Fruit fly (Drosophila melanogaster) whole organism, prepupa: ENCODE results near the gene CG4615.

Source experiments
- CG10669 ChIP-seq: fragments of 200-800 bp; sonication (Bioruptor generic); optimal IDR thresholded peaks from 3 replicates; lab custom pipeline; 2018; ENCODE audit warnings: missing biosample characterization, mild to moderate bottlenecking, missing genetic modification characterization, moderate library complexity
- CG11294 ChIP-seq: fragments of 200-800 bp; sonication (Bioruptor generic); IDR thresholded peaks from 2 replicates; pipeline ENCODE4 v1.3.6; 2022; ENCODE audit warnings: missing biosample characterization, missing genetic modification characterization
- CG11762 ChIP-seq: fragments of 200-800 bp; sonication (Bioruptor generic); optimal IDR thresholded peaks from 3 replicates; lab custom pipeline; 2016; ENCODE audit warnings: missing biosample characterization, missing genetic modification characterization; ENCODE audit not compliant: insufficient read depth
- CG11902 ChIP-seq: fragments of 200-800 bp; sonication (Bioruptor generic); optimal IDR thresholded peaks from 3 replicates; lab custom pipeline; 2016; ENCODE audit warnings: missing biosample characterization, missing genetic modification characterization
- CG15336 ChIP-seq: fragments of 200-800 bp; sonication (Bioruptor generic); IDR thresholded peaks from 2 replicates; pipeline ENCODE4 v1.3.6; 2022; ENCODE audit warnings: missing biosample characterization, missing genetic modification characterization
- CG1621 ChIP-seq: fragments of 200-800 bp; sonication (Bioruptor generic); optimal IDR thresholded peaks from 3 replicates; lab custom pipeline; 2018; ENCODE audit warnings: missing biosample characterization, mild to moderate bottlenecking, missing genetic modification characterization
- CG16779 ChIP-seq: fragments of 200-800 bp; sonication (Bioruptor generic); optimal IDR thresholded peaks from 3 replicates; lab custom pipeline; 2017; ENCODE audit warnings: missing biosample characterization, mild to moderate bottlenecking, missing genetic modification characterization
- CG3032 ChIP-seq: fragments of 200-800 bp; optimal IDR thresholded peaks from 2 replicates; lab custom pipeline; 2019; ENCODE audit warnings: missing biosample characterization, mild to moderate bottlenecking, missing genetic modification characterization, moderate library complexity
- CG31627 ChIP-seq: fragments of 200-800 bp; sonication (Bioruptor generic); optimal IDR thresholded peaks from 3 replicates; lab custom pipeline; 2016; ENCODE audit warnings: missing biosample characterization, missing genetic modification characterization
- CG34406 ChIP-seq: fragments of 200-800 bp; sonication (Bioruptor generic); optimal IDR thresholded peaks from 3 replicates; lab custom pipeline; 2016; ENCODE audit warnings: missing biosample characterization, missing genetic modification characterization
- CG3919 ChIP-seq: fragments of 200-800 bp; sonication (Bioruptor generic); optimal IDR thresholded peaks from 3 replicates; lab custom pipeline; 2016; ENCODE audit warnings: missing biosample characterization, missing genetic modification characterization
- CG6163 ChIP-seq: fragments of 200-800 bp; sonication (Bioruptor generic); IDR thresholded peaks from 3 replicates; pipeline ENCODE4 v1.3.6; 2022; ENCODE audit warnings: missing biosample characterization, missing genetic modification characterization
- CG6276 ChIP-seq: fragments of 200-800 bp; sonication (Bioruptor generic); optimal IDR thresholded peaks from 2 replicates; lab custom pipeline; 2017; ENCODE audit warnings: missing biosample characterization, mild to moderate bottlenecking, missing genetic modification characterization
- CG6792 ChIP-seq: fragments of 200-800 bp; sonication (Bioruptor generic); optimal IDR thresholded peaks from 3 replicates; lab custom pipeline; 2016; ENCODE audit warnings: missing biosample characterization, missing genetic modification characterization
- CG6854 ChIP-seq: fragments of 200-800 bp; sonication (Bioruptor generic); optimal IDR thresholded peaks from 2 replicates; lab custom pipeline; 2017; ENCODE audit warnings: missing biosample characterization, mild to moderate bottlenecking, missing genetic modification characterization
- CG8632 ChIP-seq: fragments of 200-800 bp; sonication (Bioruptor generic); optimal IDR thresholded peaks from 3 replicates; lab custom pipeline; 2016; ENCODE audit warnings: missing biosample characterization, missing genetic modification characterization
- CG9139 ChIP-seq: fragments of 200-800 bp; sonication (Bioruptor generic); optimal IDR thresholded peaks from 3 replicates; lab custom pipeline; 2017; ENCODE audit warnings: missing biosample characterization, mild to moderate bottlenecking, missing genetic modification characterization
- Eip75B ChIP-seq: fragments of 200-800 bp; sonication (Bioruptor generic); optimal IDR thresholded peaks from 3 replicates; lab custom pipeline; 2016; ENCODE audit warnings: missing biosample characterization, missing genetic modification characterization
- Ets21C ChIP-seq: fragments of 200-800 bp; sonication (Bioruptor generic); optimal IDR thresholded peaks from 3 replicates; lab custom pipeline; 2016; ENCODE audit warnings: missing biosample characterization, missing genetic modification characterization
- Ets96B ChIP-seq: fragments of 200-800 bp; optimal IDR thresholded peaks from 2 replicates; lab custom pipeline; 2019; ENCODE audit warnings: missing biosample characterization, mild to moderate bottlenecking, missing genetic modification characterization, moderate library complexity
- Gug ChIP-seq: fragments of 200-800 bp; sonication (Bioruptor generic); IDR thresholded peaks from 2 replicates; pipeline ENCODE4 v1.3.6; 2022; ENCODE audit warnings: missing biosample characterization, missing genetic modification characterization
- Hr38 ChIP-seq: sonication (Bioruptor generic); optimal IDR thresholded peaks from 2 replicates; lab custom pipeline; 2016; ENCODE audit warnings: missing biosample characterization, missing genetic modification characterization
- Hr39 ChIP-seq: fragments of 200-800 bp; sonication (Bioruptor generic); optimal IDR thresholded peaks from 2 replicates; lab custom pipeline; 2016; ENCODE audit warnings: missing biosample characterization, missing genetic modification characterization
- Met ChIP-seq: fragments of 200-800 bp; sonication (Bioruptor generic); optimal IDR thresholded peaks from 3 replicates; lab custom pipeline; 2016; ENCODE audit warnings: missing biosample characterization, missing genetic modification characterization
- Sox15 ChIP-seq: fragments of 200-800 bp; sonication (Bioruptor generic); optimal IDR thresholded peaks from 3 replicates; lab custom pipeline; 2016; ENCODE audit warnings: missing biosample characterization, missing genetic modification characterization
- achi ChIP-seq: fragments of 200-800 bp; sonication (Bioruptor generic); optimal IDR thresholded peaks from 3 replicates; lab custom pipeline; 2016; ENCODE audit warnings: missing biosample characterization, missing genetic modification characterization
- acj6 ChIP-seq: fragments of 200-800 bp; sonication (Bioruptor generic); optimal IDR thresholded peaks from 3 replicates; lab custom pipeline; 2016; ENCODE audit warnings: missing biosample characterization, missing genetic modification characterization
- cyc ChIP-seq: fragments of 200-800 bp; sonication (Bioruptor generic); optimal IDR thresholded peaks from 3 replicates; lab custom pipeline; 2016; ENCODE audit warnings: missing biosample characterization, missing genetic modification characterization
- eg ChIP-seq: fragments of 200-800 bp; sonication (Bioruptor generic); IDR thresholded peaks from 3 replicates; pipeline ENCODE4 v1.3.6; 2022; ENCODE audit warnings: missing biosample characterization, missing genetic modification characterization
- esn ChIP-seq: fragments of 200-800 bp; sonication (Bioruptor generic); optimal IDR thresholded peaks from 2 replicates; lab custom pipeline; 2016; ENCODE audit warnings: missing biosample characterization, mild to moderate bottlenecking, missing genetic modification characterization, moderate library complexity
- fd85E ChIP-seq: fragments of 200-800 bp; sonication (Bioruptor generic); optimal IDR thresholded peaks from 3 replicates; lab custom pipeline; 2016; ENCODE audit warnings: missing biosample characterization, missing genetic modification characterization
- fkh ChIP-seq: fragments of 200-800 bp; sonication (Bioruptor generic); optimal IDR thresholded peaks from 3 replicates; lab custom pipeline; 2017; ENCODE audit warnings: missing biosample characterization, mild to moderate bottlenecking, missing genetic modification characterization, moderate library complexity
- lz ChIP-seq: fragments of 200-800 bp; sonication (Bioruptor generic); optimal IDR thresholded peaks from 3 replicates; lab custom pipeline; 2016; ENCODE audit warnings: missing biosample characterization, missing genetic modification characterization
- net ChIP-seq: fragments of 200-800 bp; sonication (Bioruptor generic); optimal IDR thresholded peaks from 3 replicates; lab custom pipeline; 2016; ENCODE audit warnings: missing biosample characterization, missing genetic modification characterization
- pdm3 ChIP-seq: fragments of 200-800 bp; sonication (Bioruptor generic); optimal IDR thresholded peaks from 3 replicates; lab custom pipeline; 2016; ENCODE audit warnings: missing biosample characterization, missing genetic modification characterization
- salr ChIP-seq, 2 experiments: fragments of 200-800 bp; sonication (Bioruptor generic); optimal IDR thresholded peaks; 3 replicates each; lab custom pipeline; 2016 to 2018; ENCODE audit warnings: missing biosample characterization in 2 of 2, missing genetic modification characterization in 2 of 2, mild to moderate bottlenecking in 1 of 2
- spab ChIP-seq: fragments of 200-800 bp; sonication (Bioruptor generic); optimal IDR thresholded peaks from 2 replicates; lab custom pipeline; 2017; ENCODE audit warnings: missing biosample characterization, mild to moderate bottlenecking, missing genetic modification characterization, missing genetic modification reagents
- ss ChIP-seq, 2 experiments: fragments of 200-800 bp; sonication (Bioruptor generic); optimal IDR thresholded peaks; 2 replicates in 1 of 2; 3 replicates in 1 of 2; lab custom pipeline; 2017 to 2018; ENCODE audit warnings: mild to moderate bottlenecking in 2 of 2, missing biosample characterization in 2 of 2, missing genetic modification characterization in 2 of 2, moderate library complexity in 1 of 2
- svp ChIP-seq: fragments of 200-800 bp; sonication (Bioruptor generic); peaks from one replicate; lab custom pipeline; 2016; ENCODE audit warnings: missing biosample characterization, missing genetic modification characterization
- topi ChIP-seq: fragments of 200-800 bp; sonication (Bioruptor generic); optimal IDR thresholded peaks from 3 replicates; lab custom pipeline; 2016; ENCODE audit warnings: missing biosample characterization, missing genetic modification characterization
- vri ChIP-seq: fragments of 200-800 bp; sonication (Bioruptor generic); optimal IDR thresholded peaks from 3 replicates; lab custom pipeline; 2016; ENCODE audit warnings: missing biosample characterization, mild to moderate bottlenecking, missing genetic modification characterization

Gene CG4615

DNA sequence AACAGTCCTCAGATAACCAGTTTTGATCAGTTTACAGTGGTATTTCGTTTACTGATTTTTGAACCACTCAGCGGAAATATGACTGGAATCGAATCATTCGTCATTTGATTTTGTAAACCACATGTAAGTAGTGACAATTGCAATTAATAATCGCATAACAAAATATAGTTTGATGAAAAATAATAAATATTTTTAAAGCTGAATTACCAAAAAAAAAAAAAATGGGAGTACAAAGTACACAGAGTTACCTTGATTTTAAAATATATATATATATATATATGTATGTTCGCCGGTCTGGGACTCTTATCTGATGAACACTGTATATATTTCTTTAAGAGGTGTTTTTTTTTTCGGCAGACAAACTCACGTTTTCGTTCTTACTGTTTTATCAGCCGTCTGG lies 34.9 kb downstream of the CG4615 start (continued):
- no peak for TF ChIP-seq CG15336 (GFP tag; lab: Robert Waterston, UW)
- no peak for TF ChIP-seq cyc (GFP tag; lab: Kevin White, UChicago)
- no peak for TF ChIP-seq fd85E (GFP tag; lab: Kevin White, UChicago)
- TF ChIP-seq Met: peak; percentile 17
- TF ChIP-seq CG11902 (GFP tag; lab: Kevin White, UChicago): no peak
- no peak for TF ChIP-seq salr (GFP tag; optimal IDR thresholded peaks at IDR 0.05; lab: Kevin White, UChicago)
- TF ChIP-seq CG6792 (GFP tag; lab: Kevin White, UChicago): peak; percentile 9
- TF ChIP-seq CG6854: no peak
- TF ChIP-seq esn (GFP tag; lab: Kevin White, UChicago): peak; percentile 4
- no peak for TF ChIP-seq fkh (GFP tag; lab: Kevin White, UChicago)
- TF ChIP-seq Sox15 (GFP tag; lab: Kevin White, UChicago): no peak
- peak; percentile 6 to 73 for TF ChIP-seq ss (GFP tag; optimal IDR thresholded peaks at IDR 0.05; lab: Kevin White, UChicago)
- TF ChIP-seq Hr38 (GFP tag; lab: Kevin White, UChicago): no peak
- TF ChIP-seq net (GFP tag; lab: Kevin White, UChicago): no peak
- no peak for TF ChIP-seq Eip75B (GFP tag; lab: Kevin White, UChicago)
- peak; percentile 6 for TF ChIP-seq pdm3 (GFP tag; lab: Kevin White, UChicago)

DNA sequence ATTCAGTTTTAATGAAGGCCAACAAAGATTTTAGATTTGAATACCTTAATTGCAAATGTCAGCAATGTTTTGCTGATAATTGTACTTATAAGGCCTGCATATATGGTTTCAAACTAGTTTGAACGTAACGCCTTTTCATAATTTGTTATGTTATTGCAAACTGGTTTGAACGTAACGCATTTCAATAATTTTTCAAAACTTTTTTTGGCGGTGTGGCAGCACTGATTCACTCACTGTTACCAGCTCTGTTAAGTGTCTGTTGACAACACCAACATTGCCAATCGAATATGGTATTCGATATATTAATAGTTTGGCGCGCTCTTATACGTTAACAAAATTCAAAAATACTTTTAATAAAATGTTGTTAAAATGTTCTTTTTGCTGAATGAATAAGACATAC lies 35.5 kb downstream of the CG4615 start:
- TF ChIP-seq Ets21C (GFP tag; lab: Kevin White, UChicago) (no peak), achi (GFP tag; lab: Kevin White, UChicago) (no peak), spab (no peak), CG1621 (tag; lab: Kevin White, UChicago) (no peak), CG9139 (GFP tag; lab: Kevin White, UChicago) (no peak), Hr39 (no peak), vri (GFP tag; lab: Kevin White, UChicago) (no peak)

DNA sequence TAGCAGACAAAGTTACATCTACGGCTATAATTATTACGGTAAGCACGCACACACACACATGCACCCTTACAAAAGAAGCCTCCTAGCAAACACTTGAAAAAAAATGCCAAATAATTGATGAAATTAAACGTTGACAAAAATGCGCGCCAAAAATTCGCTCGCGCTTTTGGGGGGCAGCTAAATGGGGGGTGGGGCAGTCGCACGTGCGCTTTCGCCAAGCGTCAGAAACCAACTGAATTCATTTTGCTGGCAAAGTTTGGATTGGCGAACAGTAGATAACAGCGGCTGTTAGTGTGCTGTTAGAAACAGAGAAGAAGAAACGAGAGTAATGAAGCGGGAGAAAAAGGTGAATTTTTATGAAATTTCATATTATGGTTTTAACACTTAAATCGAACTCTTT lies 36.3 kb downstream of the CG4615 start, which contains the start of gene CG12541:
Gene CG12541, minus strand, starts transcription at position 218 of the 400 bp plus-strand sequence.
- TF ChIP-seq pdm3 (GFP tag; lab: Kevin White, UChicago) (peak; percentile 13), CG11294 (no peak), CG6163 (GFP tag; lab: Robert Waterston, UW) (0 out of 3 replicates have a peak, but pooled peaks have one; percentile 19), CG10669 (GFP tag; lab: Kevin White, UChicago) (peak; percentile 51)

- TF ChIP-seq CG34406 (GFP tag; lab: Kevin White, UChicago): no peak
- TF ChIP-seq CG3919 (GFP tag; lab: Kevin White, UChicago): no peak
- no peak for TF ChIP-seq lz (GFP tag; lab: Kevin White, UChicago)
- no peak for TF ChIP-seq Ets96B (tag; lab: Kevin White, UChicago)
- no peak for TF ChIP-seq Hr39
- no peak for TF ChIP-seq Hr38 (GFP tag; lab: Kevin White, UChicago)
- TF ChIP-seq topi (GFP tag; lab: Kevin White, UChicago): no peak
- TF ChIP-seq eg (GFP tag; lab: Robert Waterston, UW): no peak
- TF ChIP-seq salr (GFP tag; optimal IDR thresholded peaks at IDR 0.05; lab: Kevin White, UChicago): no peak
- no peak for TF ChIP-seq Gug (GFP tag; lab: Robert Waterston, UW)
- no peak for TF ChIP-seq CG8632 (GFP tag; lab: Kevin White, UChicago)
Measured at dm6 chrX:7063563-7063962, 38.5 kb downstream of the CG4615 start.

DNA sequence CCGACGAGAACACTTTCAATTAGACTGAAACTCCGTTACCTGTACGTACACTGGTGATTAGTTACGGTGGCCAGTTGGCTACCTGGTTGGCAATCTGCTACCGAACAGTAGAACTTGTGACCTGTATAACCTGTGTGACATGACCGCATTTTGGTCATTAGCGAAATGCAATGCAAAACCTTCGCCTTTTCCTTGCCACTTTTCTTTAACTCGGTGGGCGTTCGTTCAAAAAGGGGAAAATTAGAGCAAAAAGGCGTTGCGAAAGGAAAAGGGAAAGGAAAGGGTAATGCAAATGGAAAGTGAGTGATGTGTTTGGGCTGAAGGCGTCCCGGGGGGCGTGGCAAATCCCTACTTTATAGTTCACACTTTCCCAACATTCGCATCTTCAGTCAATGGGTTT lies 43.1 kb downstream of the CG4615 start:
- TF ChIP-seq achi (GFP tag; lab: Kevin White, UChicago): no peak
- no peak for TF ChIP-seq CG10669 (GFP tag; lab: Kevin White, UChicago)
- TF ChIP-seq CG3032 (tag; lab: Kevin White, UChicago): no peak
- no peak for TF ChIP-seq CG11762 (GFP tag; lab: Kevin White, UChicago)
- no peak for TF ChIP-seq acj6
- no peak for TF ChIP-seq topi (GFP tag; lab: Kevin White, UChicago)
- no peak for TF ChIP-seq CG16779 (tag; lab: Kevin White, UChicago)
- TF ChIP-seq svp (GFP tag; lab: Kevin White, UChicago): no peak
- TF ChIP-seq CG6792 (GFP tag; lab: Kevin White, UChicago): no peak
- no peak for TF ChIP-seq Hr38 (GFP tag; lab: Kevin White, UChicago)
- TF ChIP-seq CG6276 (GFP tag; lab: Kevin White, UChicago): no peak
- TF ChIP-seq CG34406 (GFP tag; lab: Kevin White, UChicago): no peak
- no peak for TF ChIP-seq CG15336 (GFP tag; lab: Robert Waterston, UW)
- TF ChIP-seq CG31627 (GFP tag; lab: Kevin White, UChicago): no peak
- TF ChIP-seq, all 60 proteins: peak for 0
